Fruit fly (Drosophila melanogaster): ENCODE results near the gene CG9107.

DNA sequence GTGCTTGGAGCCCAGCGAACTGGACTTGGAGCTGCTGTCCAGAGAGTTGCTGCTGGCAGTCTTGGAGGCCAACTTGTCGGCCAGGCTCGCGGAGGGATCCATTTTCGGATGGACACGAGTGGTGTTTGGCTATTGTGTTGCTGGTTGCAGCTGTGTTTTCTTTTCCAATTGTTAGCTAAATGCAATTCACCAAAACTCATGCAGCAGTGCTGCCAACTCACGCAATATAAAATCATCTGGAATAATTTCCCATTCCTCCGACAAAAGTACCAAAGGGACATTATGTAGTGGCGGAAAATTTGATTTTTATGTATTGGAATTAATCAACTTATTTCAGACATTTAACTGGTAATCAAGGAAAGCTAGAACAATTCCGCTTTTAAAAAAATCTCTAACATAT, 12.4 kb upstream of the CG9107 start, which contains the start of gene mtm:
- TF ChIP-seq CG7101 (tag; optimal IDR thresholded peaks at IDR 0.05) (no peak), Hr96 (GFP tag; optimal IDR thresholded peaks at IDR 0.05) (no peak), cnc (optimal IDR thresholded peaks at IDR 0.05) (no peak)
